Fruit fly (Drosophila melanogaster): ENCODE data around the gene Ald1.

The Ald1 gene

DNA sequence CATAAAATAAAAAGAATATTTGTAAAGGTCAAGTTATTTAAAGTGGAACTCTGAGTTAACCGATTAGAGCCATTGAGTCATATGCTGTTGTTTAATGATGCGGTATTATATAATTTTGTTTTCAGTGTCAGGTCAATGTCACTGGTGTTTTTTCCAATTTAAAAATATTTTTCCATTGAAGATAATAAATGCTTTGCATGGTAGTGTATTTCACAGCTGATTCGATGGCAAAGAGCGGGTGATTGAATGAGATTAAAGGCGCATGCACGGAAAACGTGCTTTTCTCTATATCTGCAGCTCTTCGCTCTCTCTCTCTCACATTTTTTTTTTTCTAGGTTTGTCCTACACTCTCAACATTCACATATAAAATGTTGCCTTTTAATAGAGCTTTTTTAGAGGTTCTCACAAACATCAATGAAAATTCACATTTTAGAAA is 3.0 kb downstream of the Ald1 start (continued):
- TF ChIP-seq CG14441 (GFP tag; IDR thresholded peaks at IDR 0.05): 0 out of 2 replicates have a peak, but pooled peaks have one; percentile 13
- TF ChIP-seq Rfx (GFP tag; IDR thresholded peaks at IDR 0.05): peak; percentile 27; the same call in 1 of the 2 replicates
- TF ChIP-seq mirr (GFP tag; optimal IDR thresholded peaks at IDR 0.05): no peak
- no peak for TF ChIP-seq pb (GFP tag; optimal IDR thresholded peaks at IDR 0.05)
- TF ChIP-seq CG2199 (GFP tag; IDR thresholded peaks at IDR 0.05): no peak
- no peak for TF ChIP-seq Side (GFP tag; optimal IDR thresholded peaks at IDR 0.05)
- TF ChIP-seq eve (GFP tag; optimal IDR thresholded peaks at IDR 0.05): peak in 1 of 2 experiments; percentile 64
- TF ChIP-seq Pdp1 (GFP tag; optimal IDR thresholded peaks at IDR 0.05): peak in 1 of 2 experiments; percentile 90
- peak; percentile 80 for TF ChIP-seq sqz (GFP tag; optimal IDR thresholded peaks at IDR 0.05)
- 0 out of 3 replicates have a peak, but pooled peaks have one; percentile 19 for TF ChIP-seq dysf (GFP tag; IDR thresholded peaks at IDR 0.05)
- peak; percentile 5 for TF ChIP-seq Nf-YC (tag; optimal IDR thresholded peaks at IDR 0.05)
- no peak for TF ChIP-seq Awh (GFP tag; IDR thresholded peaks at IDR 0.05)
- peak; percentile 45 for TF ChIP-seq CG18599 (GFP tag; optimal IDR thresholded peaks at IDR 0.05)

dm6 chr3R:26253792-26254191 is 7.6 kb downstream of the Ald1 start:
- peak; percentile 72; the same call in 1 of the 3 replicates for TF ChIP-seq CG2199 (GFP tag; IDR thresholded peaks at IDR 0.05)
- no peak for TF ChIP-seq ato (GFP tag; IDR thresholded peaks at IDR 0.05; ENCODE audit: partially characterized antibody)
- peak; percentile 34; the same call in 1 of the 2 replicates for TF ChIP-seq Bgb (GFP tag; IDR thresholded peaks at IDR 0.05; ENCODE audit: partially characterized antibody)
- TF ChIP-seq bigmax (GFP tag; optimal IDR thresholded peaks at IDR 0.05): peak; percentile 22
- TF ChIP-seq Drgx (GFP tag; IDR thresholded peaks at IDR 0.05): no peak
- TF ChIP-seq CG5953 (GFP tag; IDR thresholded peaks at IDR 0.05): no peak
- TF ChIP-seq NFAT (GFP tag; IDR thresholded peaks at IDR 0.05): no peak
- TF ChIP-seq Blimp-1 (GFP tag; optimal IDR thresholded peaks at IDR 0.05): no peak
- peak; percentile 40 for TF ChIP-seq exex (tag; optimal IDR thresholded peaks at IDR 0.05)
- TF ChIP-seq sens-2 (GFP tag; IDR thresholded peaks at IDR 0.05): no peak
- TF ChIP-seq Vsx1 (GFP tag; optimal IDR thresholded peaks at IDR 0.05): no peak
- peak; percentile 39 for TF ChIP-seq sens (GFP tag)
- TF ChIP-seq gcm2 (GFP tag; optimal IDR thresholded peaks at IDR 0.05): no peak
- TF ChIP-seq CG9437 (GFP tag; optimal IDR thresholded peaks at IDR 0.05): no peak
- TF ChIP-seq CG6654 (GFP tag; optimal IDR thresholded peaks at IDR 0.05): peak; percentile 97
- TF ChIP-seq al (GFP tag; IDR thresholded peaks at IDR 0.05): no peak
- TF ChIP-seq CG9932 (GFP tag; IDR thresholded peaks at IDR 0.05): 0 out of 2 replicates have a peak, but pooled peaks have one; percentile 15
- peak; percentile 31 for TF ChIP-seq Med (GFP tag)
- TF ChIP-seq Pdp1 (GFP tag; optimal IDR thresholded peaks at IDR 0.05): peak in 1 of 2 experiments; percentile 67
- TF ChIP-seq so (GFP tag; IDR thresholded peaks at IDR 0.05): no peak

dm6 chr3R:26251730-26252129 is 9.7 kb downstream of the Ald1 start:
- TF ChIP-seq Med (GFP tag): peak; percentile 13
- TF ChIP-seq ci (GFP tag; IDR thresholded peaks at IDR 0.05): no peak
- TF ChIP-seq CG10267 (tag; optimal IDR thresholded peaks at IDR 0.05): no peak
- TF ChIP-seq Pdp1 (GFP tag; optimal IDR thresholded peaks at IDR 0.05): peak in 1 of 2 experiments; percentile 35
- TF ChIP-seq bowl (GFP tag; IDR thresholded peaks at IDR 0.05): no peak
- no peak for TF ChIP-seq C15 (GFP tag; IDR thresholded peaks at IDR 0.05)
- 0 out of 2 replicates have a peak, but pooled peaks have one; percentile 3 for TF ChIP-seq dimm (GFP tag; IDR thresholded peaks at IDR 0.05)
- peak; percentile 6 for TF ChIP-seq gem (tag; optimal IDR thresholded peaks at IDR 0.05)
- TF ChIP-seq CG13123 (GFP tag; optimal IDR thresholded peaks at IDR 0.05): no peak
- no peak for TF ChIP-seq HLH4C (GFP tag; IDR thresholded peaks at IDR 0.05; ENCODE audit: partially characterized antibody)
- no peak for TF ChIP-seq CG17359 (tag; optimal IDR thresholded peaks at IDR 0.05)
- TF ChIP-seq sens (GFP tag): peak; percentile 63
- no peak for TF ChIP-seq Atf3 (GFP tag; optimal IDR thresholded peaks at IDR 0.05)
